Worm (Caenorhabditis elegans) whole organism, L4 larva: ENCODE measurements around the gene rpt-1.

Experiments used
- F10B5.3 ChIP-seq: sonication (generic microtip); optimal IDR thresholded peaks from 2 replicates; lab custom pipeline; 2016; ENCODE audit warnings: mild to moderate bottlenecking, missing genetic modification characterization, missing compliant biosample characterization
- F26F4.8 ChIP-seq: fragments of 200-800 bp; sonication (Bioruptor generic); conservative IDR thresholded peaks from 2 replicates; pipeline ENCODE4 v1.3.6; 2022; ENCODE audit warnings: missing genetic modification characterization, missing compliant biosample characterization
- F37D6.2 ChIP-seq: sonication (generic microtip); optimal IDR thresholded peaks from 2 replicates; lab custom pipeline; 2016; ENCODE audit warnings: mild to moderate bottlenecking, missing genetic modification characterization, missing compliant biosample characterization
- T26A8.4 ChIP-seq: fragments of 200-800 bp; sonication (Bioruptor generic); IDR thresholded peaks from 2 replicates; pipeline ENCODE4 v1.3.6; 2022; ENCODE audit warnings: missing genetic modification characterization, missing compliant biosample characterization
- ZK337.2 ChIP-seq: fragments of 200-800 bp; sonication (Bioruptor generic); IDR thresholded peaks from 2 replicates; pipeline ENCODE4 v1.3.6; 2022; ENCODE audit warnings: missing genetic modification reagents, missing genetic modification characterization, missing compliant biosample characterization
- aly-2 ChIP-seq: sonication (generic microtip); optimal IDR thresholded peaks from 2 replicates; lab custom pipeline; 2018; ENCODE audit warnings: missing biosample characterization, missing genetic modification characterization
- ama-1 ChIP-seq: fragments of 150-350 bp; optimal IDR thresholded peaks from 2 replicates; lab custom pipeline; 2014; ENCODE audit warnings: inconsistent platforms, mixed read lengths
- arid-1 ChIP-seq: fragments of 200-800 bp; sonication (Bioruptor generic); conservative IDR thresholded peaks from 2 replicates; pipeline ENCODE4 v1.3.6; 2022; ENCODE audit warnings: missing genetic modification reagents, missing genetic modification characterization, missing compliant biosample characterization
- ceh-20 ChIP-seq: fragments of 200-800 bp; sonication (Bioruptor generic); IDR thresholded peaks from 2 replicates; pipeline ENCODE4 v1.3.6; 2022; ENCODE audit warnings: missing genetic modification reagents, missing genetic modification characterization, missing compliant biosample characterization
- ceh-62 ChIP-seq: sonication (generic microtip); optimal IDR thresholded peaks from 2 replicates; lab custom pipeline; 2017; ENCODE audit warnings: missing biosample characterization, missing genetic modification characterization
- ctbp-1 ChIP-seq: fragments of 200-800 bp; sonication (Bioruptor generic); IDR thresholded peaks from 2 replicates; pipeline ENCODE4 v1.3.6; 2022; ENCODE audit warnings: missing genetic modification reagents, missing genetic modification characterization, missing compliant biosample characterization
- daf-12 ChIP-seq: fragments of 150-350 bp; optimal IDR thresholded peaks from 2 replicates; lab custom pipeline; 2014; ENCODE audit warnings: missing biosample characterization, missing genetic modification reagents, missing genetic modification characterization
- dmd-6 ChIP-seq: fragments of 200-800 bp; sonication (Bioruptor generic); IDR thresholded peaks from 2 replicates; pipeline ENCODE4 v1.3.6; 2022; ENCODE audit warnings: missing genetic modification reagents, missing genetic modification characterization, missing compliant biosample characterization
- dmd-8 ChIP-seq: fragments of 200-800 bp; sonication (Bioruptor generic); IDR thresholded peaks from 2 replicates; pipeline ENCODE4 v1.3.6; 2022; ENCODE audit warnings: missing genetic modification characterization, missing compliant biosample characterization
- dpl-1 ChIP-seq: fragments of 150-350 bp; optimal IDR thresholded peaks from 2 replicates; lab custom pipeline; 2014; ENCODE audit warnings: missing biosample characterization, missing genetic modification reagents, missing genetic modification characterization
- dve-1 ChIP-seq: sonication (generic microtip); optimal IDR thresholded peaks from 2 replicates; lab custom pipeline; 2017; ENCODE audit warnings: antibody characterized with exemption, mild to moderate bottlenecking, missing genetic modification characterization, missing compliant biosample characterization; ENCODE audit not compliant: insufficient read depth
- fkh-10 ChIP-seq: fragments of 150-350 bp; optimal IDR thresholded peaks from 2 replicates; lab custom pipeline; 2014; ENCODE audit warnings: missing biosample characterization, missing genetic modification reagents, missing genetic modification characterization
- hlh-11 ChIP-seq: fragments of 200-800 bp; sonication (Bioruptor generic); optimal IDR thresholded peaks from 2 replicates; lab custom pipeline; 2018; ENCODE audit warnings: mild to moderate bottlenecking, missing genetic modification characterization, missing compliant biosample characterization
- hlh-30 ChIP-seq: sonication (generic microtip); optimal IDR thresholded peaks from 2 replicates; lab custom pipeline; 2017; ENCODE audit warnings: antibody characterized with exemption, mild to moderate bottlenecking, missing genetic modification characterization, missing compliant biosample characterization; ENCODE audit not compliant: insufficient read depth
- hmg-1.1 ChIP-seq: fragments of 200-800 bp; sonication (Bioruptor generic); IDR thresholded peaks from 2 replicates; pipeline ENCODE4 v1.3.6; 2022; ENCODE audit warnings: missing genetic modification reagents, missing genetic modification characterization, missing compliant biosample characterization
- lin-13 ChIP-seq: fragments of 150-350 bp; optimal IDR thresholded peaks from 2 replicates; lab custom pipeline; 2014; ENCODE audit warnings: missing biosample characterization, missing genetic modification reagents, missing genetic modification characterization
- lin-29 ChIP-seq: fragments of 200-800 bp; sonication (Bioruptor generic); IDR thresholded peaks from 2 replicates; pipeline ENCODE4 v1.3.6; 2022; ENCODE audit warnings: missing genetic modification reagents, missing genetic modification characterization, missing compliant biosample characterization
- lin-38 ChIP-seq: fragments of 200-800 bp; sonication (Bioruptor generic); IDR thresholded peaks from 2 replicates; pipeline ENCODE4 v1.3.6; 2022; ENCODE audit warnings: missing genetic modification reagents, missing genetic modification characterization, missing compliant biosample characterization
- lin-39 ChIP-seq: fragments of 150-350 bp; optimal IDR thresholded peaks from 2 replicates; lab custom pipeline; 2014; ENCODE audit warnings: missing biosample characterization, missing genetic modification reagents, missing genetic modification characterization
- lsy-2 ChIP-seq, 2 experiments: fragments of 150-350 bp in 1 of 2; sonication (generic microtip) in 1 of 2; optimal IDR thresholded peaks; 2 replicates each; lab custom pipeline; 2014 to 2017; ENCODE audit warnings: missing biosample characterization in 2 of 2, missing genetic modification characterization in 2 of 2
- mdt-29 ChIP-seq: fragments of 200-800 bp; sonication (Bioruptor generic); IDR thresholded peaks from 2 replicates; pipeline ENCODE4 v1.3.6; 2022; ENCODE audit warnings: missing genetic modification reagents, missing genetic modification characterization, missing compliant biosample characterization
- mep-1 ChIP-seq: fragments of 150-350 bp; sonication (generic microtip); optimal IDR thresholded peaks from 3 replicates; lab custom pipeline; 2014; ENCODE audit warnings: missing biosample characterization, missing genetic modification characterization
- mes-2 ChIP-seq: sonication (generic microtip); optimal IDR thresholded peaks from 2 replicates; lab custom pipeline; 2016; ENCODE audit warnings: missing genotype, mild to moderate bottlenecking, missing genetic modification characterization, missing compliant biosample characterization; ENCODE audit not compliant: poor library complexity, severe bottlenecking
- mxl-3 ChIP-seq: fragments of 200-800 bp; sonication (Bioruptor generic); optimal IDR thresholded peaks from 2 replicates; lab custom pipeline; 2018; ENCODE audit warnings: mild to moderate bottlenecking, missing genetic modification characterization, missing compliant biosample characterization
- nhr-10 ChIP-seq: fragments of 150-350 bp; optimal IDR thresholded peaks from 2 replicates; lab custom pipeline; 2014; ENCODE audit warnings: missing biosample characterization, missing genetic modification characterization
- nhr-102 ChIP-seq: sonication (generic microtip); optimal IDR thresholded peaks from 2 replicates; lab custom pipeline; 2016; ENCODE audit warnings: mild to moderate bottlenecking, missing genetic modification characterization, moderate library complexity, missing compliant biosample characterization
- nhr-25 ChIP-seq: sonication (generic microtip); optimal IDR thresholded peaks from 2 replicates; lab custom pipeline; 2017; ENCODE audit warnings: missing genetic modification characterization, mild to moderate bottlenecking, missing compliant biosample characterization, antibody characterized with exemption, moderate library complexity, borderline replicate concordance; ENCODE audit not compliant: insufficient read depth
- nhr-41 ChIP-seq: fragments of 200-800 bp; sonication (Bioruptor generic); IDR thresholded peaks from 2 replicates; pipeline ENCODE4 v1.3.6; 2022; ENCODE audit warnings: missing genetic modification reagents, missing genetic modification characterization, missing compliant biosample characterization
- nhr-42 ChIP-seq: fragments of 200-800 bp; sonication (Bioruptor generic); IDR thresholded peaks from 2 replicates; pipeline ENCODE4 v1.3.6; 2022; ENCODE audit warnings: missing genetic modification characterization, missing compliant biosample characterization
- nhr-6 ChIP-seq: fragments of 150-350 bp; optimal IDR thresholded peaks from 2 replicates; lab custom pipeline; 2014; ENCODE audit warnings: missing biosample characterization, missing genetic modification characterization
- php-3 ChIP-seq: fragments of 200-800 bp; sonication (Bioruptor generic); IDR thresholded peaks from 2 replicates; pipeline ENCODE4 v1.3.6; 2022; ENCODE audit warnings: missing genetic modification reagents, missing genetic modification characterization, missing compliant biosample characterization
- pqm-1 ChIP-seq: sonication (generic microtip); optimal IDR thresholded peaks from 2 replicates; lab custom pipeline; 2017; ENCODE audit warnings: missing biosample characterization, missing genetic modification characterization
- rbr-2 ChIP-seq: sonication (generic microtip); optimal IDR thresholded peaks from 2 replicates; lab custom pipeline; 2016; ENCODE audit warnings: missing genotype, missing genetic modification characterization, missing compliant biosample characterization
- snpc-4 ChIP-seq: fragments of 150-350 bp; optimal IDR thresholded peaks from 2 replicates; lab custom pipeline; 2014; ENCODE audit warnings: missing biosample characterization, missing genetic modification characterization
- spr-3 ChIP-seq: fragments of 200-800 bp; sonication (Bioruptor generic); optimal IDR thresholded peaks from 2 replicates; lab custom pipeline; 2018; ENCODE audit warnings: mild to moderate bottlenecking, missing genetic modification characterization, missing compliant biosample characterization
- unc-62 ChIP-seq, 3 experiments: fragments of 150-350 bp in 1 of 3; sonication (generic microtip); optimal IDR thresholded peaks in 2 of 3; peaks in 1 of 3; 1 replicate in 1 of 3; 2 replicates in 2 of 3; lab custom pipeline; 2014 to 2017; ENCODE audit warnings: missing biosample characterization in 3 of 3, missing genetic modification characterization in 3 of 3, missing genetic modification reagents in 3 of 3, missing genotype in 1 of 3
- zag-1 ChIP-seq: fragments of 150-350 bp; optimal IDR thresholded peaks from 2 replicates; lab custom pipeline; 2014; ENCODE audit warnings: missing biosample characterization, missing genetic modification characterization
- zip-2 ChIP-seq: fragments of 150-350 bp; optimal IDR thresholded peaks from 2 replicates; lab custom pipeline; 2014; ENCODE audit warnings: missing biosample characterization, missing genetic modification characterization
- ztf-11 ChIP-seq: fragments of 150-350 bp; optimal IDR thresholded peaks from 2 replicates; lab custom pipeline; 2014; ENCODE audit warnings: missing biosample characterization, missing genetic modification characterization
- ztf-7 ChIP-seq: fragments of 150-350 bp; optimal IDR thresholded peaks from 2 replicates; lab custom pipeline; 2014; ENCODE audit warnings: missing biosample characterization, missing genetic modification characterization

The rpt-1 gene

ce11 chrV:11990511-11991127, 8.4 kb upstream of the rpt-1 start:
- TF ChIP-seq ceh-20 (GFP tag; lab: Robert Waterston, UW) (no peak), nhr-102 (tag; lab: Kevin White, UChicago) (peak; percentile 22), dve-1 (tag; lab: Kevin White, UChicago) (peak; percentile 17), hlh-11 (tag; lab: Kevin White, UChicago) (no peak), F26F4.8 (GFP tag; lab: Robert Waterston, UW) (no peak), aly-2 (tag; lab: Kevin White, UChicago) (no peak), T26A8.4 (GFP tag; lab: Robert Waterston, UW) (peak; percentile 51; the same call in 1 of the 2 replicates), mdt-29 (no peak), F37D6.2 (no peak), ztf-7 (tag; lab: Kevin White, UChicago) (no peak), fkh-10 (GFP tag; lab: Kevin White, UChicago) (peak; percentile 52), rbr-2 (no peak), hlh-30 (tag; lab: Kevin White, UChicago) (no peak), unc-62 (GFP tag; optimal IDR thresholded peaks at IDR 0.05 in 1 of 2; lab: Kevin White, UChicago) (peak in 1 of 2 experiments; percentile 61), unc-62 (tag; optimal IDR thresholded peaks at IDR 0.05; lab: Kevin White, UChicago) (no peak), nhr-41 (GFP tag; lab: Robert Waterston, UW) (no peak), daf-12 (tag; lab: Kevin White, UChicago) (no peak), ctbp-1 (peak; percentile 65; the same call in 1 of the 2 replicates), lin-39 (tag; lab: Kevin White, UChicago) (no peak), lin-38 (GFP tag; lab: Robert Waterston, UW) (peak; percentile 44), ztf-11 (tag; lab: Kevin White, UChicago) (no peak), zag-1 (tag; lab: Kevin White, UChicago) (no peak), mxl-3 (GFP tag; lab: Kevin White, UChicago) (no peak), ama-1 (lab: Kevin White, UChicago) (peak; percentile 76), F10B5.3 (tag; lab: Kevin White, UChicago) (no peak), nhr-10 (tag; lab: Kevin White, UChicago) (no peak), arid-1 (0 out of 2 replicates have a peak, but pooled peaks have one; percentile 27), mes-2 (tag; lab: Kevin White, UChicago) (peak; percentile 27), ceh-62 (tag; lab: Kevin White, UChicago) (no peak), dmd-8 (GFP tag; lab: Robert Waterston, UW) (0 out of 2 replicates have a peak, but pooled peaks have one; percentile 22), dmd-6 (GFP tag; lab: Robert Waterston, UW) (no peak), spr-3 (no peak)

DNA sequence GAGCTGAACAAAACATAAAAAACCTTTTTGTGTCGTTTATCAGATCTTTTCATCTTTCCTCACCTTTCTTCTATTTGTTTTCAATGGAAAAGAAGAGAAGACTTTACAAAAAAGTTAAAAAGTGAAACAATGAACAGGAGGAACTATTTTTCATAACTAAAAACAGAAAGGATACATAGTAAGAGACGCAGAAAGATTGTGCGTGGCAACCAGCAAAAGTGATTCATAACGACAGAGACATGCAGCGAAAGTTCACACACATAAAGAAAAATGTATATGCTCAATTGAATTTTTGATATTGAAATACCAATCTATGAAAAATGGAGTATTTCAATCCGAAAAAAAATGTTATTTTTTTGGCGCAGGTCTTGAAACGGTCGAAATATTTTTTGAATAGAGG, 7.7 kb upstream of the rpt-1 start:
- peak in 1 of 2 experiments; percentile 43 for TF ChIP-seq lsy-2 (tag; optimal IDR thresholded peaks at IDR 0.05; lab: Kevin White, UChicago)
- no peak for TF ChIP-seq pqm-1
- peak; percentile 50 for TF ChIP-seq dve-1 (tag; lab: Kevin White, UChicago)
- peak; percentile 81 for TF ChIP-seq nhr-6

DNA sequence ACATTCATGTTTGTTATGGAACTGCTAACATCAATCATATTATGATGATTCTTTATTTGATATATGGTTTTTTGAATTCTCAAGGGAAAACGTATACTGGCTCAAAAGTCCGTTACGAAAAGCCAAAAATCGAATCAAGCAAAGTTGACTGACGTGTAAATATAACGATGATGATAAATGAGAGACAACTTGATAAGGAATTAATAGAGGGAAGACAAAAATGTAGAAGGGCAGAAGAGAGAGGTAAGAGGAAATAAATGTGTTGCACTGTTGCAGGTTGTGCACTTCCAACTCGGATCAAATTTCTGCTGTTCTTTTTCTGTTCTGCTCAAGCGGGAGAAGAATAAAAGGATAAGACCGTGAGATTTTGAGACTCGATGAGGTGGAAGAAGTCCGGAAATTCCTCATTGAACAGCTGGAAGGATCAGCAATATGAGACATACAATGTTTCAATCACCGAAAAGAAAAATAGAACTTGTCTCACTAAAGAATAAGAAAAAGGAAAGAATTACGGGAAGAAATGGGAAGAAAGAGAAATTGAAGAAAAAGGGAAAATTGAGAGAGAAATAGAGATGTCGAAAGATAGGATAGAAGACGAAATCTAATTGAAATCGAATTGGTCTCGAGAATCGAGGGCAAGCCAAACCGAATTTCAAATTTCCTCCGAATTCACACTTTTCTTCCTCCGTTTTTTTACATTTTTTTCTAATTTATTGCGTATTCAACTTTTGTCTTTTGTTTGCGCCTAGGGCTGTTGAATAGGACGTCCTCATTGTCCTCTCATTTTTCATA, 4.1 kb upstream of the rpt-1 start:
- TF ChIP-seq hmg-1.1 (GFP tag; lab: Robert Waterston, UW) (no peak), zip-2 (no peak), mep-1 (no peak), dmd-6 (GFP tag; lab: Robert Waterston, UW) (peak; percentile 62), snpc-4 (tag; lab: Kevin White, UChicago) (no peak), php-3 (GFP tag; lab: Robert Waterston, UW) (no peak), lin-13 (no peak), ceh-20 (GFP tag; lab: Robert Waterston, UW) (peak; percentile 69), dpl-1 (peak; percentile 4), nhr-25 (no peak), fkh-10 (GFP tag; lab: Kevin White, UChicago) (peak; percentile 48), nhr-42 (GFP tag; lab: Robert Waterston, UW) (no peak), lin-29 (GFP tag; lab: Robert Waterston, UW) (no peak), mxl-3 (GFP tag; lab: Kevin White, UChicago) (no peak), daf-12 (tag; lab: Kevin White, UChicago) (no peak), ZK337.2 (GFP tag; lab: Robert Waterston, UW) (no peak)
